Worm (Caenorhabditis elegans) whole organism, midembryonic: ENCODE measurements around the gene gldi-5.

Experiments
- T22C8.4 ChIP-seq: fragments of 200-800 bp; sonication (Bioruptor generic); IDR thresholded peaks from 2 replicates; pipeline ENCODE4 v1.3.6; 2022; ENCODE audit warnings: missing genetic modification characterization, missing compliant biosample characterization
- cog-1 ChIP-seq: sonication (generic microtip); optimal IDR thresholded peaks from 2 replicates; lab custom pipeline; 2016; ENCODE audit warnings: missing genetic modification characterization, missing compliant biosample characterization
- flt-1 ChIP-seq: fragments of 200-800 bp; sonication (Bioruptor generic); IDR thresholded peaks from 2 replicates; pipeline ENCODE4 v1.3.6; 2022; ENCODE audit warnings: missing genetic modification characterization, missing compliant biosample characterization
- klf-2 ChIP-seq: fragments of 200-800 bp; sonication (Bioruptor generic); conservative IDR thresholded peaks from 2 replicates; pipeline ENCODE4 v1.3.6; 2022; ENCODE audit warnings: missing genetic modification reagents, missing genetic modification characterization, missing compliant biosample characterization
- med-1 ChIP-seq: sonication (generic microtip); optimal IDR thresholded peaks from 2 replicates; lab custom pipeline; 2017; ENCODE audit warnings: missing genetic modification characterization, mild to moderate bottlenecking, missing compliant biosample characterization, antibody characterized with exemption, missing genetic modification reagents; ENCODE audit not compliant: insufficient read depth
- ref-1 ChIP-seq: fragments of 200-800 bp; sonication (Bioruptor generic); conservative IDR thresholded peaks from 2 replicates; pipeline ENCODE4 v1.3.6; 2022; ENCODE audit warnings: missing genetic modification reagents, missing genetic modification characterization, missing compliant biosample characterization
- tab-1 ChIP-seq: fragments of 200-800 bp; sonication (Bioruptor generic); IDR thresholded peaks from 2 replicates; pipeline ENCODE4 v1.3.6; 2022; ENCODE audit warnings: missing genetic modification characterization, missing compliant biosample characterization
- ztf-23 ChIP-seq: fragments of 200-800 bp; sonication (Bioruptor generic); IDR thresholded peaks from 2 replicates; pipeline ENCODE4 v1.3.6; 2022; ENCODE audit warnings: missing genetic modification reagents, missing genetic modification characterization, missing compliant biosample characterization
- ztf-29 ChIP-seq: fragments of 200-800 bp; sonication (Bioruptor generic); IDR thresholded peaks from 2 replicates; pipeline ENCODE4 v1.3.6; 2022; ENCODE audit warnings: missing genetic modification reagents, missing genetic modification characterization, missing compliant biosample characterization

The gldi-5 gene

DNA sequence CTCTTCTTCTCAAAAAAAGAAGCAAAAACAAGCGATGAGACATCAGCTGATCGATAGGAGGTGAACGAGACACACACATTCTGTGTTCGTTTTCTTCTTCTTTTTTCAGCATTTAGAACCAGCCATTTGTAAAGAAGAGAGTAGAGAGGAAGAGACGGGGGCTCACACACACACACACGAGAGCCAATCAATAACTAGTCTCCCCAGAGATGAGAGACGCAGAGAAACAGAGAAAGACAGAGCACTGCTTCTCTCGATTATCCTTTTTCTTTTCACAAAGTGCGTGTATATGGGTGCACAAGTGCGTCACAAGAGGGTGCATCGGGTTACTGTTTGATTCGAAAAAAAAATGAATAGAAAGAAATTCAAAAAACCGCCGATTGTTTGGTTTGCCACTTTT is 48.9 kb downstream of the gldi-5 start:
- TF ChIP-seq cog-1 (tag; lab: Kevin White, UChicago) (no peak), T22C8.4 (peak; percentile 96)

- TF ChIP-seq ztf-29 (GFP tag; lab: Robert Waterston, UW) (no peak), klf-2 (GFP tag; lab: Robert Waterston, UW) (no peak), T22C8.4 (no peak), tab-1 (GFP tag; lab: Robert Waterston, UW) (no peak), med-1 (GFP tag; lab: Kevin White, UChicago) (no peak), ref-1 (GFP tag; lab: Robert Waterston, UW) (no peak), flt-1 (GFP tag; lab: Robert Waterston, UW) (no peak), ztf-23 (GFP tag; lab: Robert Waterston, UW) (no peak), cog-1 (tag; lab: Kevin White, UChicago) (no peak)
Measured at ce11 chrIII:3675480-3675879, 50.8 kb downstream of the gldi-5 start.
